Worm (Caenorhabditis elegans) whole organism, young adult: ENCODE data around the gene ilys-1.

Experiments used
- ama-1 ChIP-seq, 3 experiments: fragments of 150-350 bp in 1 of 3; sonication (generic microtip) in 2 of 3; optimal IDR thresholded peaks; 2 replicates each; lab custom pipeline; 2014 to 2018; ENCODE audit warnings: missing biosample characterization in 2 of 3, missing genetic modification characterization in 2 of 3, missing genetic modification reagents in 2 of 3
- aptf-2 ChIP-seq: fragments of 200-800 bp; sonication (Bioruptor generic); conservative IDR thresholded peaks from 2 replicates; pipeline ENCODE4 v1.3.6; 2022; ENCODE audit warnings: missing genetic modification reagents, missing genetic modification characterization, missing compliant biosample characterization
- atf-7 ChIP-seq: sonication (generic microtip); optimal IDR thresholded peaks from 2 replicates; lab custom pipeline; 2017; ENCODE audit warnings: mild to moderate bottlenecking, missing genetic modification characterization, missing compliant biosample characterization
- madf-8 ChIP-seq: fragments of 200-800 bp; sonication (Bioruptor generic); conservative IDR thresholded peaks from 2 replicates; pipeline ENCODE4 v1.3.6; 2022; ENCODE audit warnings: missing genetic modification reagents, missing genetic modification characterization, missing compliant biosample characterization
- mxl-1 ChIP-seq: sonication (generic microtip); optimal IDR thresholded peaks from 2 replicates; lab custom pipeline; 2016; ENCODE audit warnings: missing genetic modification characterization, missing compliant biosample characterization
- nhr-27 ChIP-seq: fragments of 200-800 bp; sonication (Bioruptor generic); optimal IDR thresholded peaks from 2 replicates; lab custom pipeline; 2018; ENCODE audit warnings: mild to moderate bottlenecking, missing genetic modification characterization, moderate library complexity, missing compliant biosample characterization
- snpc-1.1 ChIP-seq: sonication (generic microtip); optimal IDR thresholded peaks from 2 replicates; lab custom pipeline; 2017; ENCODE audit warnings: missing genetic modification characterization, mild to moderate bottlenecking, missing compliant biosample characterization, antibody characterized with exemption, moderate library complexity, missing genotype, missing genetic modification reagents; ENCODE audit not compliant: insufficient read depth
- ztf-22 ChIP-seq: fragments of 200-800 bp; sonication (Bioruptor generic); optimal IDR thresholded peaks from 2 replicates; lab custom pipeline; 2018; ENCODE audit warnings: mild to moderate bottlenecking, missing genetic modification characterization, moderate library complexity, missing compliant biosample characterization
- ztf-28 ChIP-seq: fragments of 200-800 bp; sonication (Bioruptor generic); IDR thresholded peaks from 2 replicates; pipeline ENCODE4 v1.3.6; 2022; ENCODE audit warnings: missing genetic modification reagents, missing genetic modification characterization, missing compliant biosample characterization

DNA sequence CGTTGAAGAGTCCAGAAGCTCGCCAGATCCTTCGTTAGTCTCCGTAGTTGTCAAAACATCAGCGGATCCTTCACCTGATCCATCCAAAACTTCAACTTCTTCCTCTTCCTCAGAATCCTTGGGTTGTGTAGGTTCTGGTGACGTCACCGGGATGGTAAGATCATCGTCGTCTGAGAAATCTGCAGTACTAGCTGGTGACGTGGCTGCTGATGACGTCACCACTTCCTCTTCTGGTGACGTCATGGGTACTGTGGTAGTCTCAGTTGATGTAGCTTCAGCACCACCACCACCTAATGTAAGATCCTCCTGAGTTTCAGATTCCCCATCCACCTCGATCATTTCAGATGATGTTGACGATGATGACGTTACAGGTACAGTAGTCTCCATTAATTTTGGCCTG, 8.8 kb upstream of the ilys-1 start:
- TF ChIP-seq ama-1 (optimal IDR thresholded peaks at IDR 0.05; lab: Kevin White, UChicago), result no peak
- no peak for TF ChIP-seq ama-1 (GFP tag; optimal IDR thresholded peaks at IDR 0.05; lab: Kevin White, UChicago)
- TF ChIP-seq aptf-2, result no peak
- no peak for TF ChIP-seq snpc-1.1 (tag; lab: Kevin White, UChicago)
- TF ChIP-seq atf-7 (tag; lab: Kevin White, UChicago), result no peak
- TF ChIP-seq ztf-28, result no peak
- no peak for TF ChIP-seq mxl-1
- TF ChIP-seq madf-8, result no peak
- TF ChIP-seq nhr-27 (tag; lab: Kevin White, UChicago), result no peak
- TF ChIP-seq ztf-22 (GFP tag; lab: Kevin White, UChicago), result no peak
